Fruit fly (Drosophila melanogaster): Measurements from ENCODE around the gene alpha-Man-IIa.

alpha-Man-IIa gene

dm6 chr3R:9428189-9428699 lies 15.9 kb downstream of the alpha-Man-IIa start (continued):
- no peak for TF ChIP-seq MESR4 (GFP tag; optimal IDR thresholded peaks at IDR 0.05)
- TF ChIP-seq CG14014 (GFP tag; IDR thresholded peaks at IDR 0.05): peak; percentile 65; the same call in 1 of the 2 replicates
- no peak for TF ChIP-seq klu (GFP tag; IDR thresholded peaks at IDR 0.05)
- TF ChIP-seq unpg (GFP tag; optimal IDR thresholded peaks at IDR 0.05): peak; percentile 21
- no peak for TF ChIP-seq CG11560 (tag; IDR thresholded peaks at IDR 0.05)
- peak; percentile 87 for TF ChIP-seq lab (GFP tag; optimal IDR thresholded peaks at IDR 0.05)
- peak in 1 of 2 experiments; percentile 57 for TF ChIP-seq Eip74EF (GFP tag; optimal IDR thresholded peaks at IDR 0.05)
- TF ChIP-seq CG33557 (GFP tag; optimal IDR thresholded peaks at IDR 0.05): peak; percentile 48
- TF ChIP-seq Bdp1 (GFP tag; optimal IDR thresholded peaks at IDR 0.05): no peak
- TF ChIP-seq Dp (GFP tag; optimal IDR thresholded peaks at IDR 0.05): no peak
- TF ChIP-seq dmrt11E (tag; optimal IDR thresholded peaks at IDR 0.05): no peak
- no peak for TF ChIP-seq hkb (optimal IDR thresholded peaks at IDR 0.05)
- peak; percentile 62 for TF ChIP-seq hkb (GFP tag; IDR thresholded peaks at IDR 0.05)
- peak; percentile 81 for TF ChIP-seq ci (GFP tag; IDR thresholded peaks at IDR 0.05)
- TF ChIP-seq bowl (GFP tag; IDR thresholded peaks at IDR 0.05): peak; percentile 47; the same call in 1 of the 2 replicates
- 0 out of 2 replicates have a peak, but pooled peaks have one; percentile 53 for TF ChIP-seq CG5953 (GFP tag; IDR thresholded peaks at IDR 0.05)
- TF ChIP-seq hbn (GFP tag; IDR thresholded peaks at IDR 0.05; ENCODE audit: partially characterized antibody): peak; percentile 58; the same call in 1 of the 2 replicates
- TF ChIP-seq CG16813 (GFP tag; IDR thresholded peaks at IDR 0.05; ENCODE audit: partially characterized antibody): no peak
- no peak for TF ChIP-seq Bgb (GFP tag; IDR thresholded peaks at IDR 0.05; ENCODE audit: partially characterized antibody)
- TF ChIP-seq Bteb2 (GFP tag; optimal IDR thresholded peaks at IDR 0.05): no peak
- TF ChIP-seq slbo (GFP tag; IDR thresholded peaks at IDR 0.05): no peak
- no peak for TF ChIP-seq h (optimal IDR thresholded peaks at IDR 0.05)
- TF ChIP-seq Dbx (GFP tag; IDR thresholded peaks at IDR 0.05): peak; percentile 58; the same call in 1 of the 3 replicates
- TF ChIP-seq aop (GFP tag; IDR thresholded peaks at IDR 0.05): no peak
- TF ChIP-seq CG10979 (tag; optimal IDR thresholded peaks at IDR 0.05): no peak
- peak; percentile 3 for TF ChIP-seq CG1603 (tag; optimal IDR thresholded peaks at IDR 0.05)
- no peak for TF ChIP-seq CG2712 (tag; optimal IDR thresholded peaks at IDR 0.05)
- no peak for TF ChIP-seq fru (optimal IDR thresholded peaks at IDR 0.05)
- TF ChIP-seq CG18619 (GFP tag; optimal IDR thresholded peaks at IDR 0.05): no peak
- TF ChIP-seq peb (GFP tag; IDR thresholded peaks at IDR 0.05): no peak
- no peak for TF ChIP-seq fd102C (GFP tag; optimal IDR thresholded peaks at IDR 0.05)
- peak; percentile 75 for TF ChIP-seq nau (GFP tag; optimal IDR thresholded peaks at IDR 0.05)
- peak; percentile 2 for TF ChIP-seq cad (GFP tag; optimal IDR thresholded peaks at IDR 0.05)
- no peak for TF ChIP-seq CG31224 (GFP tag; IDR thresholded peaks at IDR 0.05)
- no peak for TF ChIP-seq bab2 (GFP tag; optimal IDR thresholded peaks at IDR 0.05)
- TF ChIP-seq Oaz (GFP tag; IDR thresholded peaks at IDR 0.05): no peak
- no peak for TF ChIP-seq CG13123 (GFP tag; optimal IDR thresholded peaks at IDR 0.05)
- no peak for TF ChIP-seq CG10462 (GFP tag; optimal IDR thresholded peaks at IDR 0.05)
- TF ChIP-seq Mrtf (GFP tag; IDR thresholded peaks at IDR 0.05): no peak
- TF ChIP-seq usp (GFP tag; optimal IDR thresholded peaks at IDR 0.05): no peak
- no peak; the same call in 2 of the 3 replicates for TF ChIP-seq CG3726 (GFP tag; IDR thresholded peaks at IDR 0.05)
- TF ChIP-seq chm (GFP tag; IDR thresholded peaks at IDR 0.05): peak; percentile 73
- TF ChIP-seq NC2β (GFP tag; optimal IDR thresholded peaks at IDR 0.05): no peak
- TF ChIP-seq CG14050 (GFP tag; IDR thresholded peaks at IDR 0.05): no peak
- TF ChIP-seq Hr39 (optimal IDR thresholded peaks at IDR 0.05): no peak
- no peak for TF ChIP-seq stwl (tag; optimal IDR thresholded peaks at IDR 0.05)
- peak; percentile 43 for TF ChIP-seq CG11723 (GFP tag; optimal IDR thresholded peaks at IDR 0.05)
- no peak for TF ChIP-seq mam (GFP tag; optimal IDR thresholded peaks at IDR 0.05)
- no peak for TF ChIP-seq NfI (GFP tag; optimal IDR thresholded peaks at IDR 0.05)
- no peak for TF ChIP-seq HmgD (GFP tag; optimal IDR thresholded peaks at IDR 0.05)
- peak; percentile 8 for TF ChIP-seq ac (GFP tag; optimal IDR thresholded peaks at IDR 0.05)
- peak; percentile 62 for TF ChIP-seq salm (tag; optimal IDR thresholded peaks at IDR 0.05)
- TF ChIP-seq al (GFP tag; IDR thresholded peaks at IDR 0.05): no peak
